Fruit fly (Drosophila melanogaster): ENCODE results near the gene sls.

Gene sls

dm6 chr3L:2115524-2116245, at the start of gene sls (continued):
- TF ChIP-seq cg (GFP tag; optimal IDR thresholded peaks at IDR 0.05) (no peak), CG8924 (tag; optimal IDR thresholded peaks at IDR 0.05) (peak; percentile 94), sima (GFP tag; optimal IDR thresholded peaks at IDR 0.05) (peak; percentile 58), pfk (GFP tag; optimal IDR thresholded peaks at IDR 0.05) (peak; percentile 26), kah (GFP tag; optimal IDR thresholded peaks at IDR 0.05) (peak; percentile 45), CG34422 (GFP tag; IDR thresholded peaks at IDR 0.05) (peak; percentile 94), fd64A (GFP tag; optimal IDR thresholded peaks at IDR 0.05) (peak; percentile 37), az2 (GFP tag; optimal IDR thresholded peaks at IDR 0.05) (peak; percentile 92), CG17802 (tag; optimal IDR thresholded peaks at IDR 0.05) (peak; percentile 69), ERR (GFP tag; optimal IDR thresholded peaks at IDR 0.05) (peak; percentile 92), CG12659 (GFP tag; optimal IDR thresholded peaks at IDR 0.05) (peak; percentile 94), ranshi (GFP tag; IDR thresholded peaks at IDR 0.05) (peak; percentile 83; the same call in 1 of the 2 replicates), CG10267 (tag; optimal IDR thresholded peaks at IDR 0.05) (peak; percentile 86), org-1 (GFP tag; optimal IDR thresholded peaks at IDR 0.05) (peak; percentile 86), CG14667 (GFP tag; IDR thresholded peaks at IDR 0.05) (peak; percentile 85), Dad (GFP tag; optimal IDR thresholded peaks at IDR 0.05) (peak; percentile 66), Atf3 (GFP tag; optimal IDR thresholded peaks at IDR 0.05) (peak; percentile 88), lmd (GFP tag; IDR thresholded peaks at IDR 0.05) (peak; percentile 93), CG12236 (GFP tag; optimal IDR thresholded peaks at IDR 0.05) (peak; percentile 85), slou (GFP tag; optimal IDR thresholded peaks at IDR 0.05) (peak; percentile 58), amos (GFP tag; IDR thresholded peaks at IDR 0.05; ENCODE audit: partially characterized antibody) (no peak), grau (tag; optimal IDR thresholded peaks at IDR 0.05) (peak; percentile 94), CG33213 (GFP tag; optimal IDR thresholded peaks at IDR 0.05) (peak; percentile 80), Gug (GFP tag; IDR thresholded peaks at IDR 0.05) (peak; percentile 85), Dbx (GFP tag; IDR thresholded peaks at IDR 0.05) (peak; percentile 90), Aef1 (GFP tag; IDR thresholded peaks at IDR 0.05) (peak; percentile 79), CG1024 (GFP tag; IDR thresholded peaks at IDR 0.05) (peak; percentile 72), CG15479 (GFP tag; optimal IDR thresholded peaks at IDR 0.05) (no peak), crc (GFP tag; optimal IDR thresholded peaks at IDR 0.05) (peak; percentile 42), nau (GFP tag; optimal IDR thresholded peaks at IDR 0.05) (peak; percentile 44), fd102C (GFP tag; optimal IDR thresholded peaks at IDR 0.05) (no peak), CG1233 (GFP tag; optimal IDR thresholded peaks at IDR 0.05) (peak; percentile 88), sr (GFP tag; IDR thresholded peaks at IDR 0.05) (peak; percentile 62; the same call in 2 of the 3 replicates), pum (GFP tag; optimal IDR thresholded peaks at IDR 0.05) (peak; percentile 84), toy (GFP tag; IDR thresholded peaks at IDR 0.05) (peak; percentile 64), CG13296 (GFP tag; optimal IDR thresholded peaks at IDR 0.05) (peak; percentile 92), bowl (GFP tag; IDR thresholded peaks at IDR 0.05) (peak; percentile 78), CG1832 (GFP tag; optimal IDR thresholded peaks at IDR 0.05) (no peak), CG11504 (tag; optimal IDR thresholded peaks at IDR 0.05) (peak; percentile 86), D (optimal IDR thresholded peaks at IDR 0.05) (no peak), D (GFP tag; optimal IDR thresholded peaks at IDR 0.05) (peak; percentile 79), CG7786 (GFP tag; optimal IDR thresholded peaks at IDR 0.05) (peak; percentile 94), CG8478 (optimal IDR thresholded peaks at IDR 0.05) (no peak), CG3065 (GFP tag; optimal IDR thresholded peaks at IDR 0.05) (peak; percentile 80), CG10321 (GFP tag; IDR thresholded peaks at IDR 0.05) (peak; percentile 68)
